Worm (Caenorhabditis elegans) whole organism, L4 larva: ENCODE data around the gene fat-6.

Experiments
- F49E8.2 ChIP-seq: sonication (generic microtip); optimal IDR thresholded peaks from 2 replicates; lab custom pipeline; 2016; ENCODE audit warnings: missing compliant biosample characterization, mild to moderate bottlenecking, missing genetic modification characterization, borderline replicate concordance
- R02D3.7 ChIP-seq: fragments of 150-350 bp; sonication (generic microtip); optimal IDR thresholded peaks from 3 replicates; lab custom pipeline; 2014; ENCODE audit warnings: missing biosample characterization, missing genetic modification characterization
- ZK546.5 ChIP-seq, 2 experiments: sonication (generic microtip); optimal IDR thresholded peaks; 2 replicates each; lab custom pipeline; 2017; ENCODE audit warnings: missing biosample characterization in 2 of 2, missing genetic modification characterization in 2 of 2
- aha-1 ChIP-seq: fragments of 150-350 bp; peaks from one replicate; lab custom pipeline; 2014; ENCODE audit warnings: missing biosample characterization, missing genetic modification characterization
- ama-1 ChIP-seq: fragments of 150-350 bp; optimal IDR thresholded peaks from 2 replicates; lab custom pipeline; 2014; ENCODE audit warnings: inconsistent platforms, mixed read lengths
- arid-1 ChIP-seq: fragments of 200-800 bp; sonication (Bioruptor generic); conservative IDR thresholded peaks from 2 replicates; pipeline ENCODE4 v1.3.6; 2022; ENCODE audit warnings: missing genetic modification reagents, missing genetic modification characterization, missing compliant biosample characterization
- ceh-32 ChIP-seq: sonication (generic microtip); optimal IDR thresholded peaks from 2 replicates; lab custom pipeline; 2016; ENCODE audit warnings: mild to moderate bottlenecking, missing genetic modification characterization, missing compliant biosample characterization; ENCODE audit not compliant: poor library complexity
- ceh-44 ChIP-seq: fragments of 200-800 bp; sonication (Bioruptor generic); IDR thresholded peaks from 2 replicates; pipeline ENCODE4 v1.3.6; 2022; ENCODE audit warnings: missing genetic modification reagents, missing genetic modification characterization, missing compliant biosample characterization
- ceh-62 ChIP-seq: sonication (generic microtip); optimal IDR thresholded peaks from 2 replicates; lab custom pipeline; 2017; ENCODE audit warnings: missing biosample characterization, missing genetic modification characterization
- ceh-82 ChIP-seq: sonication (generic microtip); optimal IDR thresholded peaks from 2 replicates; lab custom pipeline; 2017; ENCODE audit warnings: missing biosample characterization, missing genetic modification characterization
- cey-2 ChIP-seq: sonication (generic microtip); optimal IDR thresholded peaks from 3 replicates; lab custom pipeline; 2017; ENCODE audit warnings: missing genetic modification characterization, mild to moderate bottlenecking, missing compliant biosample characterization, antibody characterized with exemption, borderline replicate concordance; ENCODE audit not compliant: insufficient read depth
- ctbp-1 ChIP-seq: fragments of 200-800 bp; sonication (Bioruptor generic); IDR thresholded peaks from 2 replicates; pipeline ENCODE4 v1.3.6; 2022; ENCODE audit warnings: missing genetic modification reagents, missing genetic modification characterization, missing compliant biosample characterization
- daf-19 ChIP-seq: fragments of 200-800 bp; sonication (Bioruptor generic); conservative IDR thresholded peaks from 2 replicates; pipeline ENCODE4 v1.3.6; 2022; ENCODE audit warnings: missing genetic modification characterization, missing compliant biosample characterization
- daf-8 ChIP-seq: fragments of 200-800 bp; sonication (Bioruptor generic); IDR thresholded peaks from 2 replicates; pipeline ENCODE4 v1.3.6; 2022; ENCODE audit warnings: missing genetic modification characterization, missing compliant biosample characterization
- dpl-1 ChIP-seq: fragments of 150-350 bp; optimal IDR thresholded peaks from 2 replicates; lab custom pipeline; 2014; ENCODE audit warnings: missing biosample characterization, missing genetic modification reagents, missing genetic modification characterization
- duxl-1 ChIP-seq: sonication (generic microtip); optimal IDR thresholded peaks from 2 replicates; lab custom pipeline; 2016; ENCODE audit warnings: mild to moderate bottlenecking, missing genetic modification characterization, moderate library complexity, missing compliant biosample characterization; ENCODE audit not compliant: poor library complexity
- egl-27 ChIP-seq: sonication (generic microtip); optimal IDR thresholded peaks from 3 replicates; lab custom pipeline; 2017; ENCODE audit warnings: missing biosample characterization, missing genetic modification reagents, missing genetic modification characterization
- egl-43 ChIP-seq: fragments of 200-800 bp; sonication (Bioruptor generic); IDR thresholded peaks from 2 replicates; pipeline ENCODE4 v1.3.6; 2022; ENCODE audit warnings: missing genetic modification reagents, missing genetic modification characterization, missing compliant biosample characterization
- fkh-10 ChIP-seq: fragments of 150-350 bp; optimal IDR thresholded peaks from 2 replicates; lab custom pipeline; 2014; ENCODE audit warnings: missing biosample characterization, missing genetic modification reagents, missing genetic modification characterization
- gei-8 ChIP-seq: fragments of 200-800 bp; sonication (Bioruptor generic); optimal IDR thresholded peaks from 2 replicates; lab custom pipeline; 2018; ENCODE audit warnings: mild to moderate bottlenecking, missing genetic modification characterization, missing compliant biosample characterization
- hlh-30 ChIP-seq: sonication (generic microtip); optimal IDR thresholded peaks from 2 replicates; lab custom pipeline; 2017; ENCODE audit warnings: antibody characterized with exemption, mild to moderate bottlenecking, missing genetic modification characterization, missing compliant biosample characterization; ENCODE audit not compliant: insufficient read depth
- jun-1 ChIP-seq: fragments of 150-350 bp; optimal IDR thresholded peaks from 2 replicates; lab custom pipeline; 2014; ENCODE audit warnings: missing biosample characterization, missing genetic modification reagents, missing genetic modification characterization
- lin-1 ChIP-seq: fragments of 200-800 bp; sonication (Bioruptor generic); IDR thresholded peaks from 2 replicates; pipeline ENCODE4 v1.3.6; 2022; ENCODE audit warnings: missing genetic modification reagents, missing genetic modification characterization, missing compliant biosample characterization
- lin-29 ChIP-seq: fragments of 200-800 bp; sonication (Bioruptor generic); IDR thresholded peaks from 2 replicates; pipeline ENCODE4 v1.3.6; 2022; ENCODE audit warnings: missing genetic modification reagents, missing genetic modification characterization, missing compliant biosample characterization
- lin-39 ChIP-seq: fragments of 150-350 bp; optimal IDR thresholded peaks from 2 replicates; lab custom pipeline; 2014; ENCODE audit warnings: missing biosample characterization, missing genetic modification reagents, missing genetic modification characterization
- lsy-2 ChIP-seq, 2 experiments: fragments of 150-350 bp in 1 of 2; sonication (generic microtip) in 1 of 2; optimal IDR thresholded peaks; 2 replicates each; lab custom pipeline; 2014 to 2017; ENCODE audit warnings: missing biosample characterization in 2 of 2, missing genetic modification characterization in 2 of 2
- madf-5 ChIP-seq, 2 experiments: fragments of 200-800 bp; sonication (Bioruptor generic); IDR thresholded peaks; 2 replicates each; pipeline ENCODE4 v1.3.6; 2022; ENCODE audit warnings: missing compliant biosample characterization in 2 of 2, missing genetic modification characterization in 2 of 2
- mxl-3 ChIP-seq: fragments of 200-800 bp; sonication (Bioruptor generic); optimal IDR thresholded peaks from 2 replicates; lab custom pipeline; 2018; ENCODE audit warnings: mild to moderate bottlenecking, missing genetic modification characterization, missing compliant biosample characterization
- nhr-10 ChIP-seq: fragments of 150-350 bp; optimal IDR thresholded peaks from 2 replicates; lab custom pipeline; 2014; ENCODE audit warnings: missing biosample characterization, missing genetic modification characterization
- nhr-76 ChIP-seq: fragments of 150-350 bp; optimal IDR thresholded peaks from 2 replicates; lab custom pipeline; 2014; ENCODE audit warnings: missing biosample characterization, missing genetic modification characterization
- pha-4 ChIP-seq, 2 experiments: fragments of 150-350 bp in 1 of 2; fragments of 200-800 bp in 1 of 2; sonication (Bioruptor generic) in 1 of 2; IDR thresholded peaks in 1 of 2; optimal IDR thresholded peaks in 1 of 2; 2 replicates each; pipeline versions ENCODE4 v1.3.6 to Lab custom; 2014 to 2022; ENCODE audit warnings: missing genetic modification characterization in 2 of 2, missing genetic modification reagents in 2 of 2, missing biosample characterization in 1 of 2, missing compliant biosample characterization in 1 of 2
- pqm-1 ChIP-seq: sonication (generic microtip); optimal IDR thresholded peaks from 2 replicates; lab custom pipeline; 2017; ENCODE audit warnings: missing biosample characterization, missing genetic modification characterization
- skn-1 ChIP-seq: fragments of 150-350 bp; optimal IDR thresholded peaks from 2 replicates; lab custom pipeline; 2014; ENCODE audit warnings: missing biosample characterization, missing genetic modification characterization
- snpc-1.2 ChIP-seq: fragments of 200-800 bp; sonication (Bioruptor generic); IDR thresholded peaks from 2 replicates; pipeline ENCODE4 v1.3.6; 2022; ENCODE audit warnings: missing genetic modification reagents, missing genetic modification characterization, missing compliant biosample characterization
- spr-3 ChIP-seq: fragments of 200-800 bp; sonication (Bioruptor generic); optimal IDR thresholded peaks from 2 replicates; lab custom pipeline; 2018; ENCODE audit warnings: mild to moderate bottlenecking, missing genetic modification characterization, missing compliant biosample characterization
- tag-97 ChIP-seq: fragments of 200-800 bp; sonication (Bioruptor generic); IDR thresholded peaks from 2 replicates; pipeline ENCODE4 v1.3.6; 2022; ENCODE audit warnings: missing genetic modification characterization, missing compliant biosample characterization
- tra-1 ChIP-seq: fragments of 200-800 bp; sonication (Bioruptor generic); IDR thresholded peaks from 2 replicates; pipeline ENCODE4 v1.3.6; 2022; ENCODE audit warnings: missing genetic modification reagents, missing genetic modification characterization, missing compliant biosample characterization
- vab-7 ChIP-seq: fragments of 200-800 bp; sonication (Bioruptor generic); IDR thresholded peaks from 2 replicates; pipeline ENCODE4 v1.3.6; 2022; ENCODE audit warnings: missing genetic modification reagents, missing genetic modification characterization, missing compliant biosample characterization
- zfp-2 ChIP-seq: sonication (generic microtip); optimal IDR thresholded peaks from 2 replicates; lab custom pipeline; 2016; ENCODE audit warnings: mild to moderate bottlenecking, missing genetic modification characterization, missing compliant biosample characterization

Gene fat-6

ce11 chrIV:11952612-11953299 is 37.3 kb upstream of the fat-6 start, which contains the start of gene gdh-1 (continued):
- TF ChIP-seq arid-1 (GFP tag; lab: Robert Waterston, UW), result no peak
- no peak for TF ChIP-seq gei-8 (GFP tag; lab: Kevin White, UChicago)
- TF ChIP-seq cey-2 (tag; lab: Kevin White, UChicago), result no peak
- TF ChIP-seq ZK546.5 (tag; optimal IDR thresholded peaks at IDR 0.05; lab: Kevin White, UChicago), result no peak
- TF ChIP-seq madf-5 (GFP tag; IDR thresholded peaks at IDR 0.05; lab: Robert Waterston, UW), result no peak
- TF ChIP-seq dpl-1 (GFP tag; lab: Kevin White, UChicago), result no peak
- no peak for TF ChIP-seq ceh-82 (tag; lab: Kevin White, UChicago)
- TF ChIP-seq lin-1 (GFP tag; lab: Robert Waterston, UW), result no peak
- TF ChIP-seq ama-1 (lab: Kevin White, UChicago), result peak; percentile 84
- TF ChIP-seq egl-27 (tag; lab: Kevin White, UChicago), result no peak
- TF ChIP-seq jun-1 (tag; lab: Kevin White, UChicago), result no peak
- TF ChIP-seq lsy-2 (tag; optimal IDR thresholded peaks at IDR 0.05; lab: Kevin White, UChicago), result peak in 1 of 2 experiments; percentile 56
- no peak for TF ChIP-seq tra-1 (GFP tag; lab: Robert Waterston, UW)
- TF ChIP-seq tag-97 (GFP tag; lab: Robert Waterston, UW), result no peak
- no peak for TF ChIP-seq ctbp-1
- no peak for TF ChIP-seq lin-29 (GFP tag; lab: Robert Waterston, UW)
- TF ChIP-seq skn-1, result no peak
- no peak for TF ChIP-seq pha-4 (GFP tag; IDR thresholded peaks at IDR 0.05; lab: Robert Waterston, UW)
- peak; percentile 35 for TF ChIP-seq pha-4 (tag; optimal IDR thresholded peaks at IDR 0.05; lab: Kevin White, UChicago)
- no peak for TF ChIP-seq daf-19 (GFP tag; lab: Robert Waterston, UW)
- TF ChIP-seq snpc-1.2 (GFP tag; lab: Robert Waterston, UW), result 0 out of 2 replicates have a peak, but pooled peaks have one; percentile 15

- TF ChIP-seq lin-1 (GFP tag; lab: Robert Waterston, UW), result no peak
- no peak for TF ChIP-seq pqm-1 (tag; lab: Kevin White, UChicago)
- TF ChIP-seq fkh-10, result no peak
- no peak for TF ChIP-seq R02D3.7
- TF ChIP-seq aha-1 (tag; lab: Kevin White, UChicago), result peak; percentile 56
- no peak for TF ChIP-seq spr-3 (GFP tag; lab: Kevin White, UChicago)
- TF ChIP-seq ceh-44, result no peak
Observed at ce11 chrIV:11950270-11950669, 34.8 kb upstream of the fat-6 start, which contains the start of gene tbx-36. tbx-36 (plus strand) TSS chrIV:11950570.

- TF ChIP-seq ceh-82 (tag; lab: Kevin White, UChicago) (no peak), zfp-2 (tag; lab: Kevin White, UChicago) (no peak), ceh-44 (no peak), nhr-10 (tag; lab: Kevin White, UChicago) (no peak), nhr-76 (no peak), egl-43 (GFP tag; lab: Robert Waterston, UW) (no peak), duxl-1 (tag; lab: Kevin White, UChicago) (no peak), pqm-1 (tag; lab: Kevin White, UChicago) (no peak), vab-7 (GFP tag; lab: Robert Waterston, UW) (no peak), daf-8 (GFP tag; lab: Robert Waterston, UW) (no peak), tra-1 (GFP tag; lab: Robert Waterston, UW) (no peak), hlh-30 (no peak), ceh-62 (tag; lab: Kevin White, UChicago) (no peak), lin-39 (tag; lab: Kevin White, UChicago) (no peak), pha-4 (GFP tag; IDR thresholded peaks at IDR 0.05; lab: Robert Waterston, UW) (no peak), pha-4 (tag; optimal IDR thresholded peaks at IDR 0.05; lab: Kevin White, UChicago) (no peak), tag-97 (GFP tag; lab: Robert Waterston, UW) (no peak), F49E8.2 (tag; lab: Kevin White, UChicago) (no peak), mxl-3 (no peak), ceh-32 (tag; lab: Kevin White, UChicago) (no peak), fkh-10 (no peak)
Observed at ce11 chrIV:11949717-11950116, 34.2 kb upstream of the fat-6 start, which contains the start of gene hdl-1. hdl-1 (minus strand) TSS chrIV:11949817.
